Fruit fly (Drosophila melanogaster) whole organism, pupa: ENCODE results near the gene CG12773.

Source experiments
- CG10348 ChIP-seq: fragments of 200-800 bp; sonication (Bioruptor generic); IDR thresholded peaks from 2 replicates; pipeline ENCODE4 v1.3.6; 2022; ENCODE audit warnings: missing biosample characterization, missing genetic modification characterization
- CG12605 ChIP-seq: fragments of 200-800 bp; sonication (Bioruptor generic); IDR thresholded peaks from 2 replicates; pipeline ENCODE4 v1.3.6; 2022; ENCODE audit warnings: missing biosample characterization, missing genetic modification characterization
- CG13204 ChIP-seq: fragments of 200-800 bp; sonication (Bioruptor generic); optimal IDR thresholded peaks from 2 replicates; lab custom pipeline; 2018; ENCODE audit warnings: missing biosample characterization, mild to moderate bottlenecking, missing genetic modification characterization, moderate library complexity
- CG14655 ChIP-seq: fragments of 200-800 bp; sonication (Bioruptor generic); optimal IDR thresholded peaks from 3 replicates; lab custom pipeline; 2017; ENCODE audit warnings: mild to moderate bottlenecking, missing biosample characterization, missing genetic modification reagents, missing genetic modification characterization
- CG17806 ChIP-seq: fragments of 200-800 bp; sonication (Bioruptor generic); optimal IDR thresholded peaks from 2 replicates; lab custom pipeline; 2018; ENCODE audit warnings: missing biosample characterization, mild to moderate bottlenecking, missing genetic modification characterization, moderate library complexity
- CG32121 ChIP-seq: fragments of 200-800 bp; sonication (Bioruptor generic); IDR thresholded peaks from 2 replicates; pipeline ENCODE4 v1.3.6; 2022; ENCODE audit warnings: missing biosample characterization, missing genetic modification characterization
- CG34367 ChIP-seq: fragments of 200-800 bp; sonication (Bioruptor generic); optimal IDR thresholded peaks from 2 replicates; lab custom pipeline; 2018; ENCODE audit warnings: missing biosample characterization, mild to moderate bottlenecking, missing genetic modification characterization
- CG4496 ChIP-seq: fragments of 200-800 bp; sonication (Bioruptor generic); IDR thresholded peaks from 3 replicates; pipeline ENCODE4 v1.3.6; 2022; ENCODE audit warnings: missing biosample characterization, missing genetic modification characterization
- CG8159 ChIP-seq: fragments of 200-800 bp; sonication (Bioruptor generic); optimal IDR thresholded peaks from 3 replicates; lab custom pipeline; 2018; ENCODE audit warnings: missing biosample characterization, mild to moderate bottlenecking, missing genetic modification characterization, moderate library complexity
- CG8301 ChIP-seq: fragments of 200-800 bp; sonication (Bioruptor generic); optimal IDR thresholded peaks from 2 replicates; lab custom pipeline; 2018; ENCODE audit warnings: missing biosample characterization, mild to moderate bottlenecking, missing genetic modification characterization
- CG9948 ChIP-seq: fragments of 200-800 bp; sonication (Bioruptor generic); optimal IDR thresholded peaks from 2 replicates; lab custom pipeline; 2018; ENCODE audit warnings: missing biosample characterization, mild to moderate bottlenecking, missing genetic modification characterization, moderate library complexity
- EcR ChIP-seq: fragments of 200-800 bp; sonication (Bioruptor generic); optimal IDR thresholded peaks from 3 replicates; lab custom pipeline; 2019; ENCODE audit warnings: missing biosample characterization, missing genetic modification characterization, mild to moderate bottlenecking, moderate library complexity, missing genetic modification reagents
- Ets98B ChIP-seq: fragments of 200-800 bp; sonication (Bioruptor generic); IDR thresholded peaks from 2 replicates; pipeline ENCODE4 v1.3.6; 2022; ENCODE audit warnings: missing biosample characterization, missing genetic modification characterization
- Pif1A ChIP-seq: fragments of 200-800 bp; sonication (Bioruptor generic); optimal IDR thresholded peaks from 3 replicates; lab custom pipeline; 2016; ENCODE audit warnings: missing biosample characterization, missing genetic modification characterization
- Pif1B ChIP-seq: fragments of 200-800 bp; sonication (Bioruptor generic); optimal IDR thresholded peaks from 3 replicates; lab custom pipeline; 2016; ENCODE audit warnings: missing biosample characterization, missing genetic modification characterization
- gl ChIP-seq: fragments of 200-800 bp; sonication (Bioruptor generic); optimal IDR thresholded peaks from 2 replicates; lab custom pipeline; 2018; ENCODE audit warnings: missing biosample characterization, mild to moderate bottlenecking, missing genetic modification characterization
- rn ChIP-seq: fragments of 200-800 bp; sonication (Bioruptor generic); IDR thresholded peaks from 2 replicates; pipeline ENCODE4 v1.3.6; 2022; ENCODE audit warnings: missing biosample characterization, missing genetic modification characterization

Gene CG12773

dm6 chrX:1388148-1388703, 34.4 kb upstream of the CG12773 start:
- TF ChIP-seq CG34367 (tag; lab: Kevin White, UChicago) = no peak
- peak; percentile 6; the same call in 1 of the 2 replicates for TF ChIP-seq Ets98B
- TF ChIP-seq CG13204 (GFP tag; lab: Kevin White, UChicago) = peak; percentile 95
- no peak for TF ChIP-seq CG17806 (tag; lab: Kevin White, UChicago)
- peak; percentile 21 for TF ChIP-seq EcR (GFP tag; lab: Kevin White, UChicago)
- TF ChIP-seq rn (GFP tag; lab: Robert Waterston, UW) = no peak
- TF ChIP-seq, all 21 proteins: peak for 3

dm6 chrX:1387149-1387752, 33.5 kb upstream of the CG12773 start:
- TF ChIP-seq CG32121 (GFP tag; lab: Robert Waterston, UW) (no peak), CG14655 (no peak), CG4496 (GFP tag; lab: Robert Waterston, UW) (no peak), rn (GFP tag; lab: Robert Waterston, UW) (no peak), EcR (GFP tag; lab: Kevin White, UChicago) (no peak), CG10348 (GFP tag; lab: Robert Waterston, UW) (no peak), CG8301 (tag; lab: Kevin White, UChicago) (no peak), CG13204 (GFP tag; lab: Kevin White, UChicago) (no peak), CG34367 (tag; lab: Kevin White, UChicago) (no peak), CG8159 (tag; lab: Kevin White, UChicago) (no peak), gl (tag; lab: Kevin White, UChicago) (no peak), Ets98B (no peak)

dm6 chrX:1384232-1384631, 30.5 kb upstream of the CG12773 start:
- TF ChIP-seq Pif1A (GFP tag; lab: Kevin White, UChicago) (no peak), CG13204 (GFP tag; lab: Kevin White, UChicago) (peak; percentile 14), CG10348 (GFP tag; lab: Robert Waterston, UW) (no peak), CG9948 (no peak)

dm6 chrX:1382489-1382888, 28.7 kb upstream of the CG12773 start:
- TF ChIP-seq EcR (GFP tag; lab: Kevin White, UChicago) (peak; percentile 60), CG8301 (tag; lab: Kevin White, UChicago) (no peak), Pif1B (no peak)

dm6 chrX:1381413-1381991, 27.7 kb upstream of the CG12773 start:
- no peak for TF ChIP-seq gl (tag; lab: Kevin White, UChicago)
- TF ChIP-seq CG17806 (tag; lab: Kevin White, UChicago) = no peak
- no peak for TF ChIP-seq CG10348 (GFP tag; lab: Robert Waterston, UW)
- TF ChIP-seq CG34367 (tag; lab: Kevin White, UChicago) = no peak
- no peak for TF ChIP-seq CG12605 (GFP tag; lab: Robert Waterston, UW)
- no peak for TF ChIP-seq CG13204 (GFP tag; lab: Kevin White, UChicago)

- TF ChIP-seq CG4496 (GFP tag; lab: Robert Waterston, UW) = peak; percentile 44; the same call in 2 of the 3 replicates
- no peak for TF ChIP-seq EcR (GFP tag; lab: Kevin White, UChicago)
- peak; percentile 54 for TF ChIP-seq CG13204 (GFP tag; lab: Kevin White, UChicago)
- TF ChIP-seq Ets98B = no peak
- TF ChIP-seq, all 21 proteins: peak for 2
Observed at dm6 chrX:1380350-1381060, 26.7 kb upstream of the CG12773 start, which contains the start of the genes CG3719 and CG32813. CG3719 (minus strand) TSS chrX:1380480. CG32813 (plus strand) TSS chrX:1380914.

dm6 chrX:1379692-1380349, 26.0 kb upstream of the CG12773 start:
- TF ChIP-seq CG34367 (tag; lab: Kevin White, UChicago) (no peak), CG10348 (GFP tag; lab: Robert Waterston, UW) (no peak), CG13204 (GFP tag; lab: Kevin White, UChicago) (no peak)
